Worm (Caenorhabditis elegans) whole organism, midembryonic: ENCODE data around the gene srbc-65.

ENCODE experiments used
- ref-1 ChIP-seq: fragments of 200-800 bp; sonication (Bioruptor generic); conservative IDR thresholded peaks from 2 replicates; pipeline ENCODE4 v1.3.6; 2022; ENCODE audit warnings: missing genetic modification reagents, missing genetic modification characterization, missing compliant biosample characterization
- tab-1 ChIP-seq: fragments of 200-800 bp; sonication (Bioruptor generic); IDR thresholded peaks from 2 replicates; pipeline ENCODE4 v1.3.6; 2022; ENCODE audit warnings: missing genetic modification characterization, missing compliant biosample characterization

ce11 chrV:16591992-16592798 lies 41.4 kb downstream of the srbc-65 start, which contains the start of gene srh-269:
- TF ChIP-seq ref-1 (GFP tag; lab: Robert Waterston, UW) (peak; percentile 65), tab-1 (GFP tag; lab: Robert Waterston, UW) (peak; percentile 86)
